Worm (Caenorhabditis elegans) whole organism, early embryonic: ENCODE data around the gene pph-1.

ENCODE experiments used
- B0310.2 ChIP-seq: sonication (generic microtip); optimal IDR thresholded peaks from 2 replicates; lab custom pipeline; 2016; ENCODE audit warnings: mild to moderate bottlenecking, missing genetic modification characterization, missing compliant biosample characterization
- F13C5.2 ChIP-seq: sonication (generic microtip); optimal IDR thresholded peaks from 2 replicates; lab custom pipeline; 2017; ENCODE audit warnings: mild to moderate bottlenecking, missing genetic modification characterization, inconsistent platforms, missing compliant biosample characterization
- aly-1 ChIP-seq: sonication (generic microtip); optimal IDR thresholded peaks from 2 replicates; lab custom pipeline; 2016; ENCODE audit warnings: missing genetic modification characterization, missing compliant biosample characterization
- ama-1 ChIP-seq: fragments of 150-350 bp; optimal IDR thresholded peaks from 2 replicates; lab custom pipeline; 2014
- ceh-13 ChIP-seq: fragments of 200-800 bp; sonication (Bioruptor generic); optimal IDR thresholded peaks from 2 replicates; lab custom pipeline; 2018; ENCODE audit warnings: mild to moderate bottlenecking, missing genetic modification characterization, missing compliant biosample characterization
- ceh-36 ChIP-seq: sonication (generic microtip); optimal IDR thresholded peaks from 2 replicates; lab custom pipeline; 2016; ENCODE audit warnings: missing genetic modification characterization, inconsistent platforms, missing compliant biosample characterization
- ets-7 ChIP-seq: sonication (generic microtip); optimal IDR thresholded peaks from 2 replicates; lab custom pipeline; 2016; ENCODE audit warnings: missing genotype, missing genetic modification characterization, missing compliant biosample characterization
- flt-1 ChIP-seq: fragments of 200-800 bp; sonication (Bioruptor generic); IDR thresholded peaks from 2 replicates; pipeline ENCODE4 v1.3.6; 2022; ENCODE audit warnings: missing genetic modification characterization, missing compliant biosample characterization
- hmbx-1 ChIP-seq: sonication (generic microtip); optimal IDR thresholded peaks from 2 replicates; lab custom pipeline; 2016; ENCODE audit warnings: mild to moderate bottlenecking, missing genetic modification characterization, missing compliant biosample characterization
- hmg-4 ChIP-seq: fragments of 200-800 bp; sonication (Bioruptor generic); optimal IDR thresholded peaks from 2 replicates; lab custom pipeline; 2018; ENCODE audit warnings: mild to moderate bottlenecking, missing genetic modification characterization, missing compliant biosample characterization
- hnd-1 ChIP-seq: sonication (generic microtip); optimal IDR thresholded peaks from 2 replicates; lab custom pipeline; 2016; ENCODE audit warnings: missing genetic modification characterization, missing compliant biosample characterization
- pes-1 ChIP-seq: fragments of 200-800 bp; sonication (Bioruptor generic); IDR thresholded peaks from 2 replicates; pipeline ENCODE4 v1.3.6; 2022; ENCODE audit warnings: missing genetic modification reagents, missing genetic modification characterization, missing compliant biosample characterization
- scrt-1 ChIP-seq: fragments of 200-800 bp; sonication (Bioruptor generic); IDR thresholded peaks from 2 replicates; pipeline ENCODE4 v1.3.6; 2022; ENCODE audit warnings: missing genetic modification characterization, missing compliant biosample characterization
- sea-1 ChIP-seq: fragments of 200-800 bp; sonication (Bioruptor generic); conservative IDR thresholded peaks from 2 replicates; pipeline ENCODE4 v1.3.6; 2022; ENCODE audit warnings: missing genetic modification characterization, missing compliant biosample characterization
- tbx-11 ChIP-seq: fragments of 200-800 bp; sonication (Bioruptor generic); IDR thresholded peaks from 2 replicates; pipeline ENCODE4 v1.3.6; 2022; ENCODE audit warnings: missing genetic modification characterization, missing compliant biosample characterization
- tbx-37 ChIP-seq: fragments of 200-800 bp; sonication (Bioruptor generic); conservative IDR thresholded peaks from 2 replicates; pipeline ENCODE4 v1.3.6; 2022; ENCODE audit warnings: missing genetic modification reagents, missing genetic modification characterization, missing compliant biosample characterization
- tra-4 ChIP-seq: sonication (generic microtip); optimal IDR thresholded peaks from 2 replicates; lab custom pipeline; 2017; ENCODE audit warnings: missing genetic modification characterization, missing compliant biosample characterization

pph-1 gene

DNA sequence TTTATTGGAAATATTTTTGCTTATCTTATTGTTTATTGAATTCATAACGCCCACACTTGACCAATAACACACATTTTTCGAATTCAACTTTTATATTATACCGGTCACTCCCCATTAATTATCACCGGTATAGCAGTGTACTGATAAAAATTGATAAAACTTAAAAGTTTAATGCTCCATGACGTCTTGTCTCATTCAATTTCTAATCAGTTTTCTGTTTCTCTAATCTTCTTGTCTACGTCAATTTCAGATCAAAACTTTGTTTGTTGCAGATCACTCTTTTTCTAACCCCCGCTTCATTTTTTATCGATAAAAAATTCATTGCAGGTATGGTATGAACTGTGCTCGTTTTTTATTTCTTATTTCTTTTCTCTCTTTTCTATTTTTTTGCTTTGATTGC is 8.6 kb upstream of the pph-1 start:
- TF ChIP-seq hmbx-1 (tag; lab: Kevin White, UChicago) (no peak), B0310.2 (no peak), pes-1 (no peak), flt-1 (GFP tag; lab: Robert Waterston, UW) (no peak), ets-7 (tag; lab: Kevin White, UChicago) (no peak), ceh-36 (tag; lab: Kevin White, UChicago) (no peak), hmg-4 (GFP tag; lab: Kevin White, UChicago) (no peak), F13C5.2 (tag; lab: Kevin White, UChicago) (no peak), tbx-11 (no peak), tra-4 (tag; lab: Kevin White, UChicago) (no peak), ama-1 (lab: Kevin White, UChicago) (no peak), hnd-1 (tag; lab: Kevin White, UChicago) (no peak), scrt-1 (GFP tag; lab: Robert Waterston, UW) (no peak), ceh-13 (no peak), tbx-37 (GFP tag; lab: Robert Waterston, UW) (no peak)

DNA sequence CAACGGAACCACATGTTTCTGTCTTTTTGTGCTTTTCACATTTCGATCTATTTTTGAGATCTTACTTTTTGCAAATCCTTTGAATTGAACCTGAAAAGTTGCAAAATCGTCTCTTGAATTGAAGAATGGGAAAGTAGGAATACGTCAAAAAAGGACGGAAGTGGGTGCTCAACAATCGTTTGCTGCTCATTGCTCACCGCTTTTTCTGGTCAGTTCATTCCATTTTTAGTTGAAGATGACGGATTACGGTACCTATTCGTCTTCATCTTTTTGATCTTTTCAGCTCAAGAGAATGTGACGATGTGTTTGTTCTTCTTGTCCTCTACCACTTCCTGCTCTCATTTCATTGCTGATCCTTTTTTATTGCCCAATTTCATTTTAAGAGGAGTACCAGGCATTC is 7.2 kb upstream of the pph-1 start, which contains the start of gene C05A2.4:
Gene C05A2.4, plus strand, starts transcription at position 301 of the 400 bp plus-strand sequence.
- no peak for TF ChIP-seq hmbx-1 (tag; lab: Kevin White, UChicago)
- no peak for TF ChIP-seq B0310.2
- TF ChIP-seq flt-1 (GFP tag; lab: Robert Waterston, UW) = no peak
- TF ChIP-seq tra-4 (tag; lab: Kevin White, UChicago) = no peak
- TF ChIP-seq hnd-1 (tag; lab: Kevin White, UChicago) = no peak
- no peak for TF ChIP-seq sea-1
- no peak for TF ChIP-seq ama-1 (lab: Kevin White, UChicago)

DNA sequence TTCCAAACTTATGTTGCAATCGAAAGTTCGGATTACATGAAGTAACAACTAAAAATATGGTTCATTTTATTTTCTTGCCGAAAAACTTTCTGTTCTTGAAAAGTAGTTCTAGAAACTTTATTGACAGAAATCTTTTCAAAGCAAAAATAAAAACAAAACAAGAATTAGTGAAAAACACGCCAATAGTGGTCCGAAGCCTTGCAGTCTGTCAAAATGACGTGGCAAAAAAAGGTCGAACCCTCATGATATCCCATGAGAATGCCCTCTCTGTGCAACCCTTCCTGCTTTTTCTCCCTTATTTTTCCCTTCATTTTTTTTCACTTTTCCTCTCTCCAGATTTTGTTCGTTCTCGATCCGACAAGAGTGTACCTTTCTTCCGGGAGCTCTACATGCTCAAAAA is 3.2 kb upstream of the pph-1 start:
- no peak for TF ChIP-seq hmbx-1 (tag; lab: Kevin White, UChicago)

DNA sequence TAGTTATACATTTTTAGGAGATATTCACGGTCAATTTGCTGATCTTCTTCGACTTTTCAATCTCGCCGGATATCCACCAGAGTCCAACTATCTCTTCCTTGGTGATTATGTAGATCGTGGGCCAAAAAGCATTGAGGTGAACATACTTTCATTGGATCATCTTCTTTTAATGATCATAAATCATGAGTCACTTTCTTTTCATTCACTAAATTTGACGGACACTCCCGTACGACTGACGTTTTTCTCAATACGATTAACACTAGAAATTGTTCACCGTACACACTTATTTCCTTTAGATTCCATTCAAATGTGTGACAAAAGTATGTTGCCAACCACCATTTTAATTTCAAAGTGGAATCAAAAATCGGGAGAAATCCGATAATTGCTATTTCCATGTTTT is 561 bp downstream of the pph-1 start:
- TF ChIP-seq scrt-1 (GFP tag; lab: Robert Waterston, UW) (no peak), ceh-36 (tag; lab: Kevin White, UChicago) (no peak), tbx-37 (GFP tag; lab: Robert Waterston, UW) (no peak), ceh-13 (no peak), pes-1 (no peak)

DNA sequence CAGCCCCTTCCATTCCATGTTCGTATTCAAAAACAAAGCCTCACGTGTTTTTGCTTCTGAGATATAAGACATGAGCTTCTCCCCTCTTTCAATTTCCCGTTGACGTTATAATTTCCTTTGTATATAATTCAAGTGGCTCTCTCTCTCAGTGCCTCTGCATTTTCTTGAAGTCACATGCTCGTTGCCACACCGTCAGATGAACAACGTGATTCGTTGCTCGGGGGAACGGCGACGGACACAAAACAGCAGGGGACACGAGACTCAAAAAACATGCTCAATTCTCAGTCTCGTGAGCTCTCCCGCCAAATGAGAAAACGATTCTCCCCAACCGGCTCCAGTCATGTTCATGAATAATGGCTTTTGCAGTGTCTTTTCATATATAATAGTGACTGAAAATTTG is 6.0 kb downstream of the pph-1 start:
- TF ChIP-seq B0310.2 (no peak), ceh-36 (tag; lab: Kevin White, UChicago) (no peak), hmbx-1 (tag; lab: Kevin White, UChicago) (no peak), pes-1 (no peak), aly-1 (tag; lab: Kevin White, UChicago) (no peak)

DNA sequence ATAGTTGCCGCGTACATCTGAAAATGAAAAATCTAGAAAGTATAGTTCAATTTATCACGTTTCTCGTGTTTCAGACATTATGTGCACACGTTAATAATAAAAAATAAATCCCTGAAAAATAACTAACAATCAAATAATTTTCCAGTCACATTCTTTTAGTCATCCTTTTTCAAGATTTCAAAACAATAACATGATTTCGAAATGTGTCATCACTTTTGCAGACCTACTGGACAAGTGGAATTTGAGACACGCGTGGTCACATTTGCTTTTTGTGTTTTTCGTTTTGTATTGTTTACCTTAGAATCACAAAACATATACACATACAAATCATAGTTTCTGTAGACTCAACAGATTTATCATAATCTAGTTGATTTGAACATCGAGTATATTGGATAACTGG is 7.0 kb downstream of the pph-1 start:
- no peak for TF ChIP-seq hnd-1 (tag; lab: Kevin White, UChicago)
- TF ChIP-seq B0310.2 = no peak
- no peak for TF ChIP-seq tbx-37 (GFP tag; lab: Robert Waterston, UW)
- TF ChIP-seq sea-1 = no peak
- no peak for TF ChIP-seq ama-1 (lab: Kevin White, UChicago)
- TF ChIP-seq aly-1 (tag; lab: Kevin White, UChicago) = no peak
- no peak for TF ChIP-seq pes-1
- no peak for TF ChIP-seq ets-7 (tag; lab: Kevin White, UChicago)
- no peak for TF ChIP-seq tra-4 (tag; lab: Kevin White, UChicago)

DNA sequence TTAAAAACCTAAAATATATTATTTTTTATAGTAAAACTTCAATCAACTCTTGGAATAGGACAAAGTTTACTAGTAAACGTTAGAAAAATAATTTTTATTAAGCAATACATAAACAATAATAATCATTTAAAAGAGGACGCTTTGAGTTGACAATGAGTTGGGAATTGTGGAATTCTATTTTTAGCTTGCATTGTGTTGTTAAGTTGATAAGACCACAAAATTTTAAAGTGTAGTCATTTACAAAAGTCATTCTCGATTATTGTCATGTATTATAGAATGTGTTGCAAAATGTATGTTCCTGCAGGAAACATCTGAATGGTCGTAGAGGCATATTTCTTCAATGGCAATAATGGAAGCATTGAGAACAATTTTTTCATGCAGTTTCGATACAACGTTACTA is 8.7 kb downstream of the pph-1 start:
- TF ChIP-seq scrt-1 (GFP tag; lab: Robert Waterston, UW) (no peak), B0310.2 (no peak), pes-1 (no peak), hnd-1 (tag; lab: Kevin White, UChicago) (no peak), tbx-37 (GFP tag; lab: Robert Waterston, UW) (no peak), hmbx-1 (tag; lab: Kevin White, UChicago) (no peak), aly-1 (tag; lab: Kevin White, UChicago) (no peak), sea-1 (no peak), ets-7 (tag; lab: Kevin White, UChicago) (no peak), ama-1 (lab: Kevin White, UChicago) (no peak), flt-1 (GFP tag; lab: Robert Waterston, UW) (no peak), tbx-11 (no peak)

DNA sequence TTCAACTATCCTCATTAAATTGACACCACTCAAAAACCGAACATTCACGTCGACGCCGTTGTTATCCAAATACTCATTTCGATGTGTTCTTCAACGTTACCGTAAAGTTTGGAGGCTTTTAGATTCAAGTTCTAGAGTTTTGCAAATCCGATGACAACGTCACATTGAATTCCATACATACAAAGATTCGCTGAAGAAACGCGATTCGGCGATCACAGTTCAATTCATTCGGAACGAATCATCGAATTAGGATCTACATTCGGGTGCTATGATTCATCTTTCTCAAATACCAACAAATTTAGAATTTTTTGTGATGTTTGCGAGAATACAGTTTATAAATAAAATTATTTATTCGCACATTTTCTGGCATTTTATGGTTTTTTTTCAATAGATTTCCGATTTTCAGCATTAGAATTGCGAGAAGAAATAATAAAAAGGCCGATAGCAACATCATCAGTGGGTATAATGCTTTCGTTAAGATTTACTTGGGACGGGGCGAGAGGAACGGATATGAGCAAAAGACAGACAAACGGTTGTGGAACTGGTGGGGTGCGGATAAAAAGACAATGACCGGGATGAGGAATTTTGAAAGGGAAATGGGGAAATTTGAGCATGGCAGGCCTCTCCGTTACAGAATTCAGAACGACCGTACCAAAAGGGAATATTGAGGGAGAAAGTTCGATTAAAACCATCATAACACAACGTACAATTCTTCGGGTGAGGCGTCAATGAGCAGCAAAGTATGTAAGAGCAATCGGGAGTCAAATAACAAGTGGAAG is 9.7 kb downstream of the pph-1 start:
- no peak for TF ChIP-seq hmg-4 (GFP tag; lab: Kevin White, UChicago)
- TF ChIP-seq hmbx-1 (tag; lab: Kevin White, UChicago) = no peak
- peak; percentile 53 for TF ChIP-seq ama-1 (lab: Kevin White, UChicago)
- no peak for TF ChIP-seq ets-7 (tag; lab: Kevin White, UChicago)
- no peak for TF ChIP-seq sea-1

DNA sequence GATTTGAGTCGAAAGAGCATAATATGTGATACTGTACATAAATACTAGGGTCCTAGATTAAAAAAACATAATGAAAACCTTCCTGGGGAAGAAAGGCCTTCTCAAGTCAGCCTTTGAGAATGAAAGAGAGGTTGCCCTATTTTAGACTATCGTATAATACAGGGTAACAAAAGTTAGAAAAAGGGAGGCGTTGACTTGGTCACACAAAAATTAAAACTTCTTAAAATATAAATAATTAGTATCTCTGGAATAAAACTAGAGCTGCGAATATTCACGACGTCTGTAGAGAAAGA is 10.2 kb downstream of the pph-1 start:
- TF ChIP-seq B0310.2 = no peak
- no peak for TF ChIP-seq aly-1 (tag; lab: Kevin White, UChicago)
- no peak for TF ChIP-seq hmg-4 (GFP tag; lab: Kevin White, UChicago)
- 0 out of 2 replicates have a peak, but pooled peaks have one; percentile 23 for TF ChIP-seq pes-1
- no peak for TF ChIP-seq ceh-13
- TF ChIP-seq tbx-37 (GFP tag; lab: Robert Waterston, UW) = no peak
- TF ChIP-seq flt-1 (GFP tag; lab: Robert Waterston, UW) = no peak
